Worm (Caenorhabditis elegans) whole organism, L4/young adult: ENCODE results near the gene C38H2.2.

Experiments used
- W03F9.2 ChIP-seq: fragments of 150-350 bp; optimal IDR thresholded peaks from 2 replicates; lab custom pipeline; 2014; ENCODE audit warnings: missing biosample characterization, missing genetic modification characterization
- him-1 ChIP-seq: sonication (generic microtip); optimal IDR thresholded peaks from 2 replicates; lab custom pipeline; 2016; ENCODE audit warnings: missing genotype, missing genetic modification reagents, missing genetic modification characterization, missing compliant biosample characterization

- no peak for TF ChIP-seq him-1 (tag; lab: Kevin White, UChicago)
- no peak for TF ChIP-seq W03F9.2 (tag; lab: Kevin White, UChicago)
Observed at ce11 chrIII:10337508-10338166, 43.9 kb upstream of the C38H2.2 start, which contains the start of gene ttr-15.
